Worm (Caenorhabditis elegans) whole organism, late embryonic: Measurements from ENCODE around the gene F01G10.4.

ENCODE experiments used
- C08G9.2 ChIP-seq: sonication (generic microtip); optimal IDR thresholded peaks from 2 replicates; lab custom pipeline; 2016; ENCODE audit warnings: mild to moderate bottlenecking, missing genetic modification characterization, moderate library complexity, missing compliant biosample characterization
- F13H6.1 ChIP-seq: sonication (generic microtip); optimal IDR thresholded peaks from 2 replicates; lab custom pipeline; 2016; ENCODE audit warnings: missing genetic modification characterization, missing compliant biosample characterization
- K02D7.2 ChIP-seq: sonication (generic microtip); optimal IDR thresholded peaks from 2 replicates; lab custom pipeline; 2017; ENCODE audit warnings: mild to moderate bottlenecking, missing genetic modification characterization, missing compliant biosample characterization
- K09A11.1 ChIP-seq: sonication (generic microtip); optimal IDR thresholded peaks from 2 replicates; lab custom pipeline; 2017; ENCODE audit warnings: antibody characterized with exemption, mild to moderate bottlenecking, missing genetic modification characterization, missing compliant biosample characterization; ENCODE audit not compliant: insufficient read depth
- Y22D7AL.16 ChIP-seq: sonication (generic microtip); optimal IDR thresholded peaks from 2 replicates; lab custom pipeline; 2016; ENCODE audit warnings: missing genetic modification characterization, missing compliant biosample characterization
- ceh-18 ChIP-seq: sonication (generic microtip); optimal IDR thresholded peaks from 2 replicates; lab custom pipeline; 2016; ENCODE audit warnings: missing genetic modification characterization, missing compliant biosample characterization
- ceh-19 ChIP-seq: fragments of 200-800 bp; sonication (Bioruptor generic); optimal IDR thresholded peaks from 2 replicates; lab custom pipeline; 2018; ENCODE audit warnings: mild to moderate bottlenecking, missing genetic modification characterization, missing compliant biosample characterization
- ceh-2 ChIP-seq: sonication (generic microtip); optimal IDR thresholded peaks from 2 replicates; lab custom pipeline; 2016; ENCODE audit warnings: missing genotype, missing genetic modification characterization, missing compliant biosample characterization
- ceh-31 ChIP-seq: sonication (generic microtip); optimal IDR thresholded peaks from 2 replicates; lab custom pipeline; 2016; ENCODE audit warnings: missing genetic modification characterization, missing compliant biosample characterization
- ceh-34 ChIP-seq: sonication (generic microtip); optimal IDR thresholded peaks from 2 replicates; lab custom pipeline; 2016; ENCODE audit warnings: mild to moderate bottlenecking, missing genetic modification characterization, missing compliant biosample characterization
- ceh-48 ChIP-seq: sonication (generic microtip); optimal IDR thresholded peaks from 2 replicates; lab custom pipeline; 2016; ENCODE audit warnings: missing genetic modification characterization, inconsistent platforms, missing compliant biosample characterization
- ceh-9 ChIP-seq: sonication (generic microtip); optimal IDR thresholded peaks from 2 replicates; lab custom pipeline; 2016; ENCODE audit warnings: mild to moderate bottlenecking, missing genetic modification characterization, inconsistent platforms, missing compliant biosample characterization
- che-1 ChIP-seq: sonication (generic microtip); optimal IDR thresholded peaks from 2 replicates; lab custom pipeline; 2016; ENCODE audit warnings: mild to moderate bottlenecking, missing genetic modification characterization, missing compliant biosample characterization
- dmd-4 ChIP-seq: sonication (generic microtip); optimal IDR thresholded peaks from 2 replicates; lab custom pipeline; 2016; ENCODE audit warnings: borderline replicate concordance, missing genetic modification characterization, missing compliant biosample characterization
- ets-4 ChIP-seq: sonication (generic microtip); optimal IDR thresholded peaks from 2 replicates; lab custom pipeline; 2016; ENCODE audit warnings: missing genetic modification characterization, missing compliant biosample characterization
- eyg-1 ChIP-seq: sonication (generic microtip); optimal IDR thresholded peaks from 2 replicates; lab custom pipeline; 2016; ENCODE audit warnings: missing genotype, missing genetic modification characterization, missing compliant biosample characterization
- fkh-6 ChIP-seq: sonication (generic microtip); optimal IDR thresholded peaks from 2 replicates; lab custom pipeline; 2016; ENCODE audit warnings: missing genetic modification characterization, missing compliant biosample characterization
- hlh-13 ChIP-seq: fragments of 200-800 bp; sonication (Bioruptor generic); optimal IDR thresholded peaks from 2 replicates; lab custom pipeline; 2018; ENCODE audit warnings: mild to moderate bottlenecking, missing genetic modification characterization, missing compliant biosample characterization
- hlh-30 ChIP-seq: sonication (generic microtip); optimal IDR thresholded peaks from 2 replicates; lab custom pipeline; 2017; ENCODE audit warnings: antibody characterized with exemption, missing genetic modification characterization, missing compliant biosample characterization; ENCODE audit not compliant: insufficient read depth
- lim-6 ChIP-seq: sonication (generic microtip); optimal IDR thresholded peaks from 2 replicates; lab custom pipeline; 2016; ENCODE audit warnings: missing genetic modification characterization, missing compliant biosample characterization
- lin-11 ChIP-seq: fragments of 200-800 bp; sonication (Bioruptor generic); optimal IDR thresholded peaks from 2 replicates; lab custom pipeline; 2018; ENCODE audit warnings: mild to moderate bottlenecking, missing genetic modification characterization, missing compliant biosample characterization
- mec-3 ChIP-seq: sonication (generic microtip); optimal IDR thresholded peaks from 2 replicates; lab custom pipeline; 2016; ENCODE audit warnings: borderline replicate concordance, missing genetic modification characterization, missing compliant biosample characterization
- nfya-1 ChIP-seq: sonication (generic microtip); optimal IDR thresholded peaks from 2 replicates; lab custom pipeline; 2017; ENCODE audit warnings: missing genetic modification characterization, mild to moderate bottlenecking, missing compliant biosample characterization, antibody characterized with exemption, moderate library complexity
- nhr-11 ChIP-seq: fragments of 150-350 bp; optimal IDR thresholded peaks from 2 replicates; lab custom pipeline; 2014; ENCODE audit warnings: missing biosample characterization, missing genetic modification characterization
- odd-2 ChIP-seq: sonication (generic microtip); optimal IDR thresholded peaks from 2 replicates; lab custom pipeline; 2017; ENCODE audit warnings: antibody characterized with exemption, mild to moderate bottlenecking, missing genetic modification characterization, missing compliant biosample characterization
- pag-3 ChIP-seq: sonication (generic microtip); optimal IDR thresholded peaks from 2 replicates; lab custom pipeline; 2016; ENCODE audit warnings: missing compliant biosample characterization, missing genetic modification characterization, borderline replicate concordance
- pax-1 ChIP-seq: fragments of 150-350 bp; optimal IDR thresholded peaks from 2 replicates; lab custom pipeline; 2014; ENCODE audit warnings: missing biosample characterization, missing genetic modification characterization
- pha-4 ChIP-seq: fragments of 150-350 bp; optimal IDR thresholded peaks from 2 replicates; lab custom pipeline; 2018; ENCODE audit warnings: missing biosample characterization, missing genetic modification reagents, missing genetic modification characterization
- pqm-1 ChIP-seq: sonication (generic microtip); optimal IDR thresholded peaks from 2 replicates; lab custom pipeline; 2016; ENCODE audit warnings: missing genetic modification characterization, missing compliant biosample characterization
- pros-1 ChIP-seq: fragments of 150-350 bp; optimal IDR thresholded peaks from 2 replicates; lab custom pipeline; 2014; ENCODE audit warnings: missing biosample characterization, missing genetic modification reagents, missing genetic modification characterization
- ref-2 ChIP-seq: sonication (generic microtip); optimal IDR thresholded peaks from 2 replicates; lab custom pipeline; 2016; ENCODE audit warnings: missing genetic modification characterization, missing compliant biosample characterization
- sdc-2 ChIP-seq: sonication (generic microtip); optimal IDR thresholded peaks from 2 replicates; lab custom pipeline; 2016; ENCODE audit warnings: missing genotype, missing genetic modification characterization, missing compliant biosample characterization
- tbx-2 ChIP-seq: sonication (generic microtip); optimal IDR thresholded peaks from 2 replicates; lab custom pipeline; 2016; ENCODE audit warnings: missing genetic modification characterization, missing compliant biosample characterization
- ttx-3 ChIP-seq: sonication (generic microtip); optimal IDR thresholded peaks from 2 replicates; lab custom pipeline; 2016; ENCODE audit warnings: missing genetic modification reagents, missing genetic modification characterization, missing compliant biosample characterization
- unc-3 ChIP-seq, 2 experiments: fragments of 200-800 bp in 1 of 2; sonication (Bioruptor generic) in 1 of 2; sonication (generic microtip) in 1 of 2; conservative IDR thresholded peaks in 1 of 2; optimal IDR thresholded peaks in 1 of 2; 2 replicates each; pipeline versions ENCODE4 v1.3.6 to Lab custom; 2016 to 2022; ENCODE audit warnings: missing compliant biosample characterization in 2 of 2, missing genetic modification characterization in 2 of 2, missing genetic modification reagents in 1 of 2
- unc-42 ChIP-seq: sonication (generic microtip); optimal IDR thresholded peaks from 2 replicates; lab custom pipeline; 2016; ENCODE audit warnings: missing genotype, missing genetic modification characterization, missing compliant biosample characterization
- unc-55 ChIP-seq: sonication (generic microtip); optimal IDR thresholded peaks from 2 replicates; lab custom pipeline; 2017; ENCODE audit warnings: missing biosample characterization, missing genetic modification reagents, missing genetic modification characterization
- unc-86 ChIP-seq: sonication (generic microtip); optimal IDR thresholded peaks from 2 replicates; lab custom pipeline; 2016; ENCODE audit warnings: missing genetic modification characterization, missing compliant biosample characterization
- ztf-16 ChIP-seq: sonication (generic microtip); optimal IDR thresholded peaks from 2 replicates; lab custom pipeline; 2017; ENCODE audit warnings: missing genetic modification characterization, missing compliant biosample characterization

Gene F01G10.4

ce11 chrIV:10252886-10253639 lies 20.7 kb upstream of the F01G10.4 start:
- TF ChIP-seq ref-2 (tag; lab: Kevin White, UChicago) = no peak
- no peak for TF ChIP-seq che-1 (tag; lab: Kevin White, UChicago)
- TF ChIP-seq sdc-2 = no peak
- TF ChIP-seq unc-3 (GFP tag; conservative IDR thresholded peaks at IDR 0.05; lab: Robert Waterston, UW) = no peak
- no peak for TF ChIP-seq unc-3 (tag; optimal IDR thresholded peaks at IDR 0.05; lab: Kevin White, UChicago)
- no peak for TF ChIP-seq ttx-3 (tag; lab: Kevin White, UChicago)
- TF ChIP-seq ceh-9 (tag; lab: Kevin White, UChicago) = no peak
- TF ChIP-seq hlh-13 (GFP tag; lab: Kevin White, UChicago) = no peak
- TF ChIP-seq odd-2 (tag; lab: Kevin White, UChicago) = no peak
- TF ChIP-seq pros-1 (tag; lab: Kevin White, UChicago) = no peak
- no peak for TF ChIP-seq K09A11.1
- no peak for TF ChIP-seq ceh-2 (tag; lab: Kevin White, UChicago)
- TF ChIP-seq lim-6 (tag; lab: Kevin White, UChicago) = no peak

- no peak for TF ChIP-seq nhr-11 (tag; lab: Kevin White, UChicago)
- peak; percentile 38 for TF ChIP-seq F13H6.1 (tag; lab: Kevin White, UChicago)
- TF ChIP-seq ceh-31 = peak; percentile 61
- TF ChIP-seq ceh-18 (tag; lab: Kevin White, UChicago) = peak; percentile 87
- peak; percentile 66 for TF ChIP-seq ref-2 (tag; lab: Kevin White, UChicago)
- no peak for TF ChIP-seq ceh-48
- peak; percentile 44 for TF ChIP-seq C08G9.2 (tag; lab: Kevin White, UChicago)
- TF ChIP-seq pros-1 (tag; lab: Kevin White, UChicago) = peak; percentile 56
- TF ChIP-seq hlh-30 = peak; percentile 87
- no peak for TF ChIP-seq lin-11
- TF ChIP-seq K02D7.2 (tag; lab: Kevin White, UChicago) = no peak
- TF ChIP-seq pag-3 (tag; lab: Kevin White, UChicago) = peak; percentile 5
- TF ChIP-seq lim-6 (tag; lab: Kevin White, UChicago) = no peak
- TF ChIP-seq unc-86 (tag; lab: Kevin White, UChicago) = no peak
- TF ChIP-seq unc-55 (GFP tag; lab: Kevin White, UChicago) = peak; percentile 77
- peak; percentile 46 for TF ChIP-seq tbx-2 (tag; lab: Kevin White, UChicago)
- TF ChIP-seq pha-4 (tag; lab: Kevin White, UChicago) = no peak
- peak; percentile 20 for TF ChIP-seq ets-4 (tag; lab: Kevin White, UChicago)
- no peak for TF ChIP-seq pax-1 (tag; lab: Kevin White, UChicago)
- no peak for TF ChIP-seq ceh-9 (tag; lab: Kevin White, UChicago)
- TF ChIP-seq Y22D7AL.16 (tag; lab: Kevin White, UChicago) = no peak
- peak; percentile 17 for TF ChIP-seq eyg-1 (tag; lab: Kevin White, UChicago)
- no peak for TF ChIP-seq hlh-13 (GFP tag; lab: Kevin White, UChicago)
- TF ChIP-seq ztf-16 (tag; lab: Kevin White, UChicago) = no peak
- TF ChIP-seq pqm-1 (tag; lab: Kevin White, UChicago) = peak; percentile 25
- TF ChIP-seq unc-42 (tag; lab: Kevin White, UChicago) = peak; percentile 77
- no peak for TF ChIP-seq mec-3 (tag; lab: Kevin White, UChicago)
- peak; percentile 2 for TF ChIP-seq ceh-34 (tag; lab: Kevin White, UChicago)
- TF ChIP-seq nfya-1 (tag; lab: Kevin White, UChicago) = peak; percentile 64
These were observed 20.0 kb upstream of the F01G10.4 start for ce11 chrIV:10252350-10252792.

- no peak for TF ChIP-seq fkh-6
- TF ChIP-seq ceh-18 (tag; lab: Kevin White, UChicago) = no peak
- TF ChIP-seq dmd-4 (tag; lab: Kevin White, UChicago) = no peak
- TF ChIP-seq pros-1 (tag; lab: Kevin White, UChicago) = no peak
- no peak for TF ChIP-seq ceh-48
- TF ChIP-seq ceh-19 = no peak
- TF ChIP-seq ets-4 (tag; lab: Kevin White, UChicago) = no peak
These were observed 19.4 kb upstream of the F01G10.4 start for ce11 chrIV:10251764-10252163.
